Worm (Caenorhabditis elegans) whole organism, midembryonic: ENCODE results near the gene acl-3.

Source experiments
- T22C8.4 ChIP-seq: fragments of 200-800 bp; sonication (Bioruptor generic); IDR thresholded peaks from 2 replicates; pipeline ENCODE4 v1.3.6; 2022; ENCODE audit warnings: missing genetic modification characterization, missing compliant biosample characterization
- flt-1 ChIP-seq: fragments of 200-800 bp; sonication (Bioruptor generic); IDR thresholded peaks from 2 replicates; pipeline ENCODE4 v1.3.6; 2022; ENCODE audit warnings: missing genetic modification characterization, missing compliant biosample characterization
- ztf-23 ChIP-seq: fragments of 200-800 bp; sonication (Bioruptor generic); IDR thresholded peaks from 2 replicates; pipeline ENCODE4 v1.3.6; 2022; ENCODE audit warnings: missing genetic modification reagents, missing genetic modification characterization, missing compliant biosample characterization
- ztf-29 ChIP-seq: fragments of 200-800 bp; sonication (Bioruptor generic); IDR thresholded peaks from 2 replicates; pipeline ENCODE4 v1.3.6; 2022; ENCODE audit warnings: missing genetic modification reagents, missing genetic modification characterization, missing compliant biosample characterization

DNA sequence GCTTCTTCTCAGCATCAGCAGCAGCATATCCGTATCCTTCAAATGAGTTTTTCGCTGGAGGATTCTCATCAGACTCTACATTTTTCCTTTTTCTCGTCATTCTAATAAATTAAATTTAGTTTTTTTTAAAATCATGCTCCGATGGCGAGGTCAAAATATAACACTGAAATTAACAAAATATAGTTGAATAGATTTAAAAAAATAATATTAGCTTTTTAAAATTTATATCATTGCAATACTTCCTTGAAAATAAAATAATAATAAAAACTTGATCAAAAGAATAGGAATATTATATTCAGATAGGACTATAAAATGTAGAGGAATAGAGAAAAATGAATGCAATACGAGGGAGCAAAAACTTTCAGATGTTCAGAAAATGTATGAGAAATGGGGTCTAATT lies 36.2 kb upstream of the acl-3 start, which contains the start of gene ZK792.5:
- TF ChIP-seq ztf-29 (GFP tag; lab: Robert Waterston, UW) (no peak), flt-1 (GFP tag; lab: Robert Waterston, UW) (no peak), T22C8.4 (no peak), ztf-23 (GFP tag; lab: Robert Waterston, UW) (no peak)
